Worm (Caenorhabditis elegans) whole organism, L3 larva: ENCODE results near the gene dot-1.3.

Experiments
- R02D3.7 ChIP-seq: fragments of 150-350 bp; optimal IDR thresholded peaks from 2 replicates; lab custom pipeline; 2014; ENCODE audit warnings: missing biosample characterization, missing genetic modification characterization
- ZK546.5 ChIP-seq: sonication (generic microtip); optimal IDR thresholded peaks from 2 replicates; lab custom pipeline; 2017; ENCODE audit warnings: missing biosample characterization, missing genetic modification characterization
- aly-2 ChIP-seq: fragments of 150-350 bp; optimal IDR thresholded peaks from 2 replicates; lab custom pipeline; 2014; ENCODE audit warnings: missing biosample characterization, missing genetic modification characterization
- ama-1 ChIP-seq: fragments of 150-350 bp; optimal IDR thresholded peaks from 2 replicates; lab custom pipeline; 2018
- ceh-16 ChIP-seq: sonication (generic microtip); optimal IDR thresholded peaks from 2 replicates; lab custom pipeline; 2017; ENCODE audit warnings: missing biosample characterization, missing genetic modification characterization
- ceh-28 ChIP-seq: fragments of 150-350 bp; optimal IDR thresholded peaks from 2 replicates; lab custom pipeline; 2014; ENCODE audit warnings: missing biosample characterization, missing genetic modification reagents, missing genetic modification characterization
- ceh-82 ChIP-seq: fragments of 150-350 bp; optimal IDR thresholded peaks from 2 replicates; lab custom pipeline; 2014; ENCODE audit warnings: missing biosample characterization, missing genetic modification characterization
- ceh-9 ChIP-seq: sonication (generic microtip); optimal IDR thresholded peaks from 2 replicates; lab custom pipeline; 2018; ENCODE audit warnings: missing biosample characterization, missing genetic modification characterization
- egl-27 ChIP-seq: sonication (generic microtip); optimal IDR thresholded peaks from 4 replicates; lab custom pipeline; 2017; ENCODE audit warnings: missing biosample characterization, missing genetic modification reagents, missing genetic modification characterization
- egl-5 ChIP-seq: fragments of 150-350 bp; optimal IDR thresholded peaks from 2 replicates; lab custom pipeline; 2017; ENCODE audit warnings: missing biosample characterization, missing genetic modification reagents, missing genetic modification characterization, inconsistent platforms
- elt-1 ChIP-seq: fragments of 150-350 bp; optimal IDR thresholded peaks from 2 replicates; lab custom pipeline; 2014; ENCODE audit warnings: missing biosample characterization, missing genetic modification characterization
- eor-1 ChIP-seq, 2 experiments: fragments of 150-350 bp; optimal IDR thresholded peaks; 2 replicates each; lab custom pipeline; 2014 to 2018; ENCODE audit warnings: missing biosample characterization in 2 of 2, missing genetic modification characterization in 2 of 2
- fkh-10 ChIP-seq: sonication (generic microtip); optimal IDR thresholded peaks from 2 replicates; lab custom pipeline; 2017; ENCODE audit warnings: missing biosample characterization, missing genetic modification reagents, missing genetic modification characterization
- fkh-2 ChIP-seq: fragments of 150-350 bp; optimal IDR thresholded peaks from 2 replicates; lab custom pipeline; 2014; ENCODE audit warnings: missing biosample characterization, missing genetic modification reagents, missing genetic modification characterization
- fos-1 ChIP-seq: fragments of 150-350 bp; optimal IDR thresholded peaks from 2 replicates; lab custom pipeline; 2014; ENCODE audit warnings: missing biosample characterization, missing genetic modification characterization
- hmg-11 ChIP-seq: sonication (generic microtip); optimal IDR thresholded peaks from 2 replicates; lab custom pipeline; 2016; ENCODE audit warnings: missing genetic modification characterization, missing compliant biosample characterization
- jun-1 ChIP-seq: fragments of 150-350 bp; optimal IDR thresholded peaks from 2 replicates; lab custom pipeline; 2014; ENCODE audit warnings: missing biosample characterization, missing genetic modification reagents, missing genetic modification characterization
- lin-15B ChIP-seq: fragments of 150-350 bp; optimal IDR thresholded peaks from 2 replicates; lab custom pipeline; 2014; ENCODE audit warnings: missing biosample characterization, missing genetic modification characterization
- lin-39 ChIP-seq: fragments of 150-350 bp; optimal IDR thresholded peaks from 2 replicates; lab custom pipeline; 2018; ENCODE audit warnings: missing biosample characterization, missing genetic modification reagents, missing genetic modification characterization
- mdl-1 ChIP-seq: fragments of 150-350 bp; optimal IDR thresholded peaks from 2 replicates; lab custom pipeline; 2014; ENCODE audit warnings: missing biosample characterization, missing genetic modification characterization
- nfya-1 ChIP-seq: sonication (generic microtip); optimal IDR thresholded peaks from 2 replicates; lab custom pipeline; 2017; ENCODE audit warnings: missing genetic modification characterization, mild to moderate bottlenecking, missing compliant biosample characterization, antibody characterized with exemption, moderate library complexity; ENCODE audit not compliant: insufficient read depth
- nhr-11 ChIP-seq: fragments of 150-350 bp; optimal IDR thresholded peaks from 2 replicates; lab custom pipeline; 2014; ENCODE audit warnings: missing biosample characterization, missing genetic modification characterization
- nhr-12 ChIP-seq: fragments of 150-350 bp; optimal IDR thresholded peaks from 2 replicates; lab custom pipeline; 2014; ENCODE audit warnings: missing biosample characterization, missing genetic modification characterization
- nhr-23 ChIP-seq: fragments of 150-350 bp; optimal IDR thresholded peaks from 2 replicates; lab custom pipeline; 2014; ENCODE audit warnings: missing biosample characterization, missing genetic modification reagents, missing genetic modification characterization
- nhr-25 ChIP-seq: sonication (generic microtip); optimal IDR thresholded peaks from 2 replicates; lab custom pipeline; 2017; ENCODE audit warnings: missing biosample characterization, missing genetic modification characterization
- nhr-28 ChIP-seq: fragments of 150-350 bp; optimal IDR thresholded peaks from 2 replicates; lab custom pipeline; 2014; ENCODE audit warnings: missing biosample characterization, missing genetic modification characterization
- nhr-43 ChIP-seq: sonication (generic microtip); optimal IDR thresholded peaks from 2 replicates; lab custom pipeline; 2016; ENCODE audit warnings: mild to moderate bottlenecking, missing genetic modification characterization, missing compliant biosample characterization; ENCODE audit not compliant: poor library complexity, severe bottlenecking
- nhr-67 ChIP-seq: fragments of 150-350 bp; optimal IDR thresholded peaks from 2 replicates; lab custom pipeline; 2014; ENCODE audit warnings: missing biosample characterization, missing genetic modification characterization
- nhr-77 ChIP-seq: fragments of 150-350 bp; optimal IDR thresholded peaks from 2 replicates; lab custom pipeline; 2014; ENCODE audit warnings: missing biosample characterization, missing genetic modification characterization
- pha-4 ChIP-seq: fragments of 150-350 bp; optimal IDR thresholded peaks from 2 replicates; lab custom pipeline; 2014; ENCODE audit warnings: missing biosample characterization, missing genetic modification reagents, missing genetic modification characterization
- pqm-1 ChIP-seq: fragments of 150-350 bp; optimal IDR thresholded peaks from 2 replicates; lab custom pipeline; 2017; ENCODE audit warnings: missing biosample characterization, missing genetic modification characterization, inconsistent platforms
- sea-2 ChIP-seq: fragments of 150-350 bp; sonication (generic microtip); optimal IDR thresholded peaks from 4 replicates; lab custom pipeline; 2014; ENCODE audit warnings: missing biosample characterization, missing genetic modification reagents, missing genetic modification characterization
- skn-1 ChIP-seq: fragments of 150-350 bp; optimal IDR thresholded peaks from 2 replicates; lab custom pipeline; 2014; ENCODE audit warnings: missing biosample characterization, missing genetic modification characterization
- unc-39 ChIP-seq: sonication (generic microtip); optimal IDR thresholded peaks from 4 replicates; lab custom pipeline; 2017; ENCODE audit warnings: missing biosample characterization, missing genetic modification characterization
- unc-62 ChIP-seq: fragments of 150-350 bp; sonication (generic microtip); optimal IDR thresholded peaks from 4 replicates; lab custom pipeline; 2014; ENCODE audit warnings: missing biosample characterization, missing genetic modification reagents, missing genetic modification characterization
- zag-1 ChIP-seq: fragments of 150-350 bp; optimal IDR thresholded peaks from 2 replicates; lab custom pipeline; 2014; ENCODE audit warnings: missing biosample characterization, missing genetic modification characterization
- ztf-11 ChIP-seq: fragments of 150-350 bp; optimal IDR thresholded peaks from 2 replicates; lab custom pipeline; 2014; ENCODE audit warnings: missing biosample characterization, missing genetic modification characterization
- ztf-4 ChIP-seq: fragments of 150-350 bp; optimal IDR thresholded peaks from 2 replicates; lab custom pipeline; 2014; ENCODE audit warnings: missing biosample characterization, missing genetic modification characterization

dot-1.3 gene

ce11 chrX:12343279-12343678, 40.6 kb upstream of the dot-1.3 start, which contains the start of the genes nspc-9 and nspc-10:
Gene nspc-9 (minus strand): TSS chrX:12343379.
Gene nspc-10 (plus strand): TSS chrX:12343609.
- no peak for TF ChIP-seq pqm-1 (tag; lab: Kevin White, UChicago)
- no peak for TF ChIP-seq fkh-10
- no peak for TF ChIP-seq aly-2 (tag; lab: Kevin White, UChicago)
- no peak for TF ChIP-seq sea-2 (GFP tag; lab: Kevin White, UChicago)

- TF ChIP-seq nhr-28 (tag; lab: Kevin White, UChicago) (no peak), nhr-12 (no peak), nhr-23 (tag; lab: Kevin White, UChicago) (no peak), lin-15B (tag; lab: Kevin White, UChicago) (no peak), zag-1 (no peak), elt-1 (no peak), egl-27 (tag; lab: Kevin White, UChicago) (no peak), unc-39 (no peak)
Measured at ce11 chrX:12341338-12341737, 38.7 kb upstream of the dot-1.3 start, which contains the start of gene zig-2. Gene zig-2 (minus strand): TSS chrX:12341438.

- TF ChIP-seq ztf-4 (tag; lab: Kevin White, UChicago) (no peak), fkh-2 (tag; lab: Kevin White, UChicago) (no peak), nhr-11 (tag; lab: Kevin White, UChicago) (no peak), nfya-1 (tag; lab: Kevin White, UChicago) (no peak), ceh-28 (tag; lab: Kevin White, UChicago) (no peak), nhr-43 (peak; percentile 10)
Measured at ce11 chrX:12337846-12338490, 35.3 kb upstream of the dot-1.3 start, which contains the start of gene srd-44. Gene srd-44 (plus strand): TSS chrX:12338440.

- no peak for TF ChIP-seq R02D3.7 (tag; lab: Kevin White, UChicago)
- no peak for TF ChIP-seq nhr-25
- TF ChIP-seq lin-15B (tag; lab: Kevin White, UChicago) = no peak
- TF ChIP-seq ama-1 (lab: Kevin White, UChicago) = no peak
- no peak for TF ChIP-seq fkh-10
- TF ChIP-seq ztf-11 (tag; lab: Kevin White, UChicago) = no peak
- no peak for TF ChIP-seq mdl-1 (tag; lab: Kevin White, UChicago)
- TF ChIP-seq nhr-67 (tag; lab: Kevin White, UChicago) = no peak
- no peak for TF ChIP-seq nfya-1 (tag; lab: Kevin White, UChicago)
- no peak for TF ChIP-seq ZK546.5 (tag; lab: Kevin White, UChicago)
- no peak for TF ChIP-seq pha-4
- no peak for TF ChIP-seq nhr-28 (tag; lab: Kevin White, UChicago)
- no peak for TF ChIP-seq egl-5 (tag; lab: Kevin White, UChicago)
- TF ChIP-seq nhr-43 = no peak
- TF ChIP-seq unc-62 (GFP tag; lab: Kevin White, UChicago) = no peak
Measured at ce11 chrX:12335808-12336207, 33.2 kb upstream of the dot-1.3 start, which contains the start of gene srd-48. Gene srd-48 (plus strand): TSS chrX:12336108.

DNA sequence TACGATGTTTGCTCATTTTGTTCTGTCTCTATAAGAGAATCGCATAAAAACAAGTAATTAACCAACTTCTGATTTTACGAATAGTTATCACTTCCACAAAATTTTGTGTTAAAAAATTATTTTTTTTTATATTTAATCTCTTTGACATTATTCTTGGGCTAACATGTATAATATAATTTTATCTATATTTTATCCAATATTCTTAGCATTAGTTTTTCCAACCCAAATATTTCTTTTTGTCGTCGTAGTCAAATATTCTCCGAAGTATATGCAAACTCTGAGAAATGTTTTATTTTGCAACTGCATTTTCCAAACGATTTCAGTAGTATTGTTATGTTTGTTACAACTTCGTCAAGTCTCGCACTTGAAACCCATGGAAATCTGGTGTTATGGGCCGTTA, 30.8 kb upstream of the dot-1.3 start, which contains the start of gene srd-47:
TSS of gene srd-47 (plus strand) at position 164 of the 400 bp plus-strand sequence.
- TF ChIP-seq ceh-9 (tag; lab: Kevin White, UChicago) (no peak), nfya-1 (tag; lab: Kevin White, UChicago) (no peak), lin-39 (tag; lab: Kevin White, UChicago) (no peak), eor-1 (tag; optimal IDR thresholded peaks at IDR 0.05; lab: Kevin White, UChicago) (no peak), nhr-77 (tag; lab: Kevin White, UChicago) (no peak), elt-1 (no peak), nhr-67 (tag; lab: Kevin White, UChicago) (no peak)
- TF ChIP-seq, all 47 proteins: peak for 0

DNA sequence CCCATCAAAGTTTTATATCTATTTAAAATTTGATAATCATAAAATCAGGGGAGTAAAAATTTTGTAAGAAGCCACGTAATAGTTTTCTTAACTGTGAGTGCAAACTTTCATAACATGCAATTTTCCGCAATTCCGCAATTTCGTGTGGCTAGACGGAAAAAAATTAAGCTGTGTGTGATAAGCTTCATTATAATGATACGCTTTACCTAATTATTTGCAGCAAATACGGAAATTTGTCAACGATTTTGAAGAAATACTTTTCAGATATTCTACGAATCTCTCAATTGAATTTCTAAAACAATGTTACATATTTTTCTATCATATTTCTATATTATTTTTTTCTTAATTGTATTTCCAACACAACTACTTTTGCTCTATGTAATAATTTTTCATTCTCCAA, 29.1 kb upstream of the dot-1.3 start, which contains the start of gene srd-46:
TSS of gene srd-46 (plus strand) at position 301 of the 400 bp plus-strand sequence.
- TF ChIP-seq nhr-28 (tag; lab: Kevin White, UChicago) (no peak), jun-1 (tag; lab: Kevin White, UChicago) (no peak), unc-62 (GFP tag; lab: Kevin White, UChicago) (no peak), ceh-16 (tag; lab: Kevin White, UChicago) (no peak), ZK546.5 (tag; lab: Kevin White, UChicago) (no peak), pqm-1 (tag; lab: Kevin White, UChicago) (no peak), sea-2 (GFP tag; lab: Kevin White, UChicago) (no peak), lin-15B (tag; lab: Kevin White, UChicago) (no peak), eor-1 (tag; optimal IDR thresholded peaks at IDR 0.05; lab: Kevin White, UChicago) (no peak), ama-1 (lab: Kevin White, UChicago) (no peak), fkh-10 (no peak), hmg-11 (tag; lab: Kevin White, UChicago) (no peak), nhr-25 (no peak), ceh-82 (no peak), zag-1 (no peak), lin-39 (tag; lab: Kevin White, UChicago) (no peak), skn-1 (tag; lab: Kevin White, UChicago) (no peak), ceh-28 (tag; lab: Kevin White, UChicago) (no peak), fos-1 (tag; lab: Kevin White, UChicago) (no peak), nhr-77 (tag; lab: Kevin White, UChicago) (no peak)
